Fruit fly (Drosophila melanogaster): ENCODE results near the gene CG4829.

CG4829 gene

DNA sequence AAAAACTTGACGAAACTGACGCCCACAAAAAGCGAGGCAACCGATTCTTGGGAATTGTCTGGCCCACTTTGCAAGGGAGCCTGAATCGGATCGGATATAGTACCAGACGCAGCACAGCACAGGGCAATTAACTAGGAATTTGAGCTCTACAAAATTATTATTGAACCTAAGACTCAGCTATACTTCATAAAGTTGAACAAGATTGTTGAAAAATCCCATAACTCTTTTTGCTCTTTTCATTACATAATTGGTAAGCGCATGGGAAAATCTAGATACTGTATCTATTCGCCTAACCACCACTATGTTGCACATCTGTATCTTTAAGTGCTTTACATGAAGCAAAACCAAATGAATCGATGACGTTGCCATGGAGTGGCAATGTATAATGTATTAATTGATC, 21.6 kb downstream of the CG4829 start (continued):
- TF ChIP-seq gfzf (GFP tag; optimal IDR thresholded peaks at IDR 0.05): no peak
- peak; percentile 15 for TF ChIP-seq CG13624 (GFP tag; optimal IDR thresholded peaks at IDR 0.05)
- peak; percentile 49 for TF ChIP-seq CTCF (GFP tag; optimal IDR thresholded peaks at IDR 0.05)
- peak; percentile 9 for TF ChIP-seq CG6854 (GFP tag; optimal IDR thresholded peaks at IDR 0.05)
- no peak for TF ChIP-seq Dll (GFP tag; IDR thresholded peaks at IDR 0.05; ENCODE audit: partially characterized antibody)
- TF ChIP-seq CG31365 (tag; optimal IDR thresholded peaks at IDR 0.05): peak; percentile 44
- TF ChIP-seq Rx (GFP tag; IDR thresholded peaks at IDR 0.05): peak; percentile 60
- peak; percentile 60 for TF ChIP-seq lilli (GFP tag; optimal IDR thresholded peaks at IDR 0.05)
- peak; percentile 66; the same call in 2 of the 3 replicates for TF ChIP-seq gce (GFP tag; IDR thresholded peaks at IDR 0.05)
- TF ChIP-seq CG11456 (GFP tag; IDR thresholded peaks at IDR 0.05): peak; percentile 68
- TF ChIP-seq D19B (GFP tag; optimal IDR thresholded peaks at IDR 0.05): peak; percentile 19
- no peak for TF ChIP-seq Hr39 (optimal IDR thresholded peaks at IDR 0.05)
- peak; percentile 27 for TF ChIP-seq Dek (tag; optimal IDR thresholded peaks at IDR 0.05)
- peak; percentile 14 for TF ChIP-seq CG10543 (GFP tag; optimal IDR thresholded peaks at IDR 0.05)
- peak; percentile 33 for TF ChIP-seq maf-S (GFP tag; optimal IDR thresholded peaks at IDR 0.05)
- peak; percentile 41; the same call in 1 of the 2 replicates for TF ChIP-seq CG4404 (GFP tag; IDR thresholded peaks at IDR 0.05)
- TF ChIP-seq fru (optimal IDR thresholded peaks at IDR 0.05): no peak
- TF ChIP-seq slbo (GFP tag; IDR thresholded peaks at IDR 0.05): peak; percentile 66
- TF ChIP-seq phol (tag; optimal IDR thresholded peaks at IDR 0.05): peak; percentile 79
- no peak for TF ChIP-seq exex (tag; optimal IDR thresholded peaks at IDR 0.05)
- peak; percentile 36 for TF ChIP-seq cwo (GFP tag; optimal IDR thresholded peaks at IDR 0.05)
- TF ChIP-seq CG9876 (GFP tag; optimal IDR thresholded peaks at IDR 0.05): no peak
- TF ChIP-seq onecut (GFP tag; IDR thresholded peaks at IDR 0.05): peak; percentile 67
- peak; percentile 65 for TF ChIP-seq H15 (GFP tag; IDR thresholded peaks at IDR 0.05)
- 0 out of 2 replicates have a peak, but pooled peaks have one; percentile 24 for TF ChIP-seq CG7372 (GFP tag; IDR thresholded peaks at IDR 0.05)
- no peak for TF ChIP-seq D (optimal IDR thresholded peaks at IDR 0.05)
- TF ChIP-seq D (GFP tag; optimal IDR thresholded peaks at IDR 0.05): peak; percentile 82
- TF ChIP-seq CG17829 (tag; optimal IDR thresholded peaks at IDR 0.05): peak; percentile 78
- no peak for TF ChIP-seq Kr (GFP tag; optimal IDR thresholded peaks at IDR 0.05)
- TF ChIP-seq CG9817 (tag; optimal IDR thresholded peaks at IDR 0.05): peak; percentile 63
- no peak for TF ChIP-seq pita (GFP tag; optimal IDR thresholded peaks at IDR 0.05)
- peak; percentile 78 for TF ChIP-seq row (GFP tag; IDR thresholded peaks at IDR 0.05)
- TF ChIP-seq Opbp (GFP tag; IDR thresholded peaks at IDR 0.05; ENCODE audit: partially characterized antibody): no peak
- peak in 1 of 2 experiments; percentile 61 for TF ChIP-seq Hr78 (GFP tag; optimal IDR thresholded peaks at IDR 0.05)
- peak; percentile 61 for TF ChIP-seq ems (GFP tag; optimal IDR thresholded peaks at IDR 0.05)
- peak; percentile 56 for TF ChIP-seq her (GFP tag; optimal IDR thresholded peaks at IDR 0.05)
- no peak for TF ChIP-seq gro (GFP tag; optimal IDR thresholded peaks at IDR 0.05)
- no peak for TF ChIP-seq CG6175 (GFP tag; IDR thresholded peaks at IDR 0.05)
- peak; percentile 54 for TF ChIP-seq CG18764 (GFP tag; optimal IDR thresholded peaks at IDR 0.05)
- TF ChIP-seq Elba2 (GFP tag; optimal IDR thresholded peaks at IDR 0.05): no peak
- TF ChIP-seq en (GFP tag; optimal IDR thresholded peaks at IDR 0.05): peak; percentile 58
- TF ChIP-seq gcm2 (GFP tag; optimal IDR thresholded peaks at IDR 0.05): peak; percentile 31
- TF ChIP-seq Meics (GFP tag; optimal IDR thresholded peaks at IDR 0.05): peak; percentile 56
- TF ChIP-seq CG34422 (GFP tag; IDR thresholded peaks at IDR 0.05): peak; percentile 61; the same call in 1 of the 3 replicates
- TF ChIP-seq Myb (GFP tag; optimal IDR thresholded peaks at IDR 0.05): peak; percentile 48
- peak; percentile 66 for TF ChIP-seq CG14710 (tag; optimal IDR thresholded peaks at IDR 0.05)
- peak; percentile 73 for TF ChIP-seq tin (GFP tag; optimal IDR thresholded peaks at IDR 0.05)
- peak; percentile 66 for TF ChIP-seq ranshi (GFP tag; IDR thresholded peaks at IDR 0.05)
- TF ChIP-seq wdn (GFP tag; IDR thresholded peaks at IDR 0.05): peak; percentile 57; the same call in 1 of the 2 replicates
- 0 out of 2 replicates have a peak, but pooled peaks have one; percentile 35 for TF ChIP-seq CG17612 (GFP tag; IDR thresholded peaks at IDR 0.05)
- peak; percentile 66 for TF ChIP-seq CG14050 (GFP tag; IDR thresholded peaks at IDR 0.05)
- TF ChIP-seq E2f2 (GFP tag; IDR thresholded peaks at IDR 0.05): peak; percentile 43; the same call in 1 of the 2 replicates
- peak; percentile 83 for TF ChIP-seq unpg (GFP tag; optimal IDR thresholded peaks at IDR 0.05)

All from whole organism, embryonic.